Worm (Caenorhabditis elegans) whole organism, late embryonic: ENCODE results near the gene nhr-59.
"Not testable (repeated sequence)": the region's sequence is repeated elsewhere in the genome, so short reads cannot be mapped to it uniquely, and the experiment has no call there.

Experiments
- ama-1 ChIP-seq: fragments of 150-350 bp; optimal IDR thresholded peaks from 2 replicates; lab custom pipeline; 2014
- ceh-9 ChIP-seq: sonication (generic microtip); optimal IDR thresholded peaks from 2 replicates; lab custom pipeline; 2016; ENCODE audit warnings: mild to moderate bottlenecking, missing genetic modification characterization, inconsistent platforms, missing compliant biosample characterization
- elt-2 ChIP-seq: sonication (generic microtip); optimal IDR thresholded peaks from 2 replicates; lab custom pipeline; 2016; ENCODE audit warnings: missing genetic modification reagents, missing genetic modification characterization, missing compliant biosample characterization
- hlh-30 ChIP-seq: sonication (generic microtip); optimal IDR thresholded peaks from 2 replicates; lab custom pipeline; 2017; ENCODE audit warnings: antibody characterized with exemption, missing genetic modification characterization, missing compliant biosample characterization; ENCODE audit not compliant: insufficient read depth
- odd-2 ChIP-seq: sonication (generic microtip); optimal IDR thresholded peaks from 2 replicates; lab custom pipeline; 2017; ENCODE audit warnings: antibody characterized with exemption, mild to moderate bottlenecking, missing genetic modification characterization, missing compliant biosample characterization
- pha-4 ChIP-seq: fragments of 150-350 bp; optimal IDR thresholded peaks from 2 replicates; lab custom pipeline; 2018; ENCODE audit warnings: missing biosample characterization, missing genetic modification reagents, missing genetic modification characterization
- unc-55 ChIP-seq: sonication (generic microtip); optimal IDR thresholded peaks from 2 replicates; lab custom pipeline; 2017; ENCODE audit warnings: missing biosample characterization, missing genetic modification reagents, missing genetic modification characterization

DNA sequence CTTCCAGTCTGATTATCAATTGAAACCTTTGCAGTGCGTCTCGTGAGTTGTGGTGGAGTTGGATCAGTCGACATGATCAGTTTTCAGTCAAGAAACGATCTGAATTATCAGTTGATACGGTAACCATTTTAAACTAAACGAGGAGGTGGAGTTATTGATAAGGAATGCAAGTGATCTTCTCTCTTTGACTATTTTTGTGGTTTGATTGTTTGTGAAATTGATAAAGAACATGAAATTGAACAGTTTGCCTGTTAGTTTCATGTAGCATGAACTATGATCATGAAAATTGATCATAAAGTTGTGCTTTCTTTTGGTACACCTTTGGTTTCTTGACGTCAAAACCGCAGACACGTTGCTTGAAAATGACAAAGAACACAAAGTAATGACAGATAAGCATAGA is 44.4 kb upstream of the nhr-59 start, which contains the start of gene pud-1.2:
- TF ChIP-seq pha-4; hlh-30; ama-1 (lab: Kevin White, UChicago); ceh-9 (tag; lab: Kevin White, UChicago); unc-55 (GFP tag; lab: Kevin White, UChicago); elt-2 (tag; lab: Kevin White, UChicago); odd-2 (tag; lab: Kevin White, UChicago): not testable (repeated sequence)
